Fruit fly (Drosophila melanogaster): ENCODE measurements around the gene Cpr78Cc.
A peak's percentile ranks its signal among the peaks of the same experiment; 100 is the strongest.

Gene Cpr78Cc

dm6 chr3L:21302493-21302892 is 2.1 kb downstream of the Cpr78Cc start:
- no peak for TF ChIP-seq Hr4 (GFP tag; optimal IDR thresholded peaks at IDR 0.05)
- TF ChIP-seq Sox102F (GFP tag; optimal IDR thresholded peaks at IDR 0.05): no peak
- no peak for TF ChIP-seq Gug (GFP tag; IDR thresholded peaks at IDR 0.05)
- TF ChIP-seq fd85E (GFP tag; optimal IDR thresholded peaks at IDR 0.05): no peak
- no peak for TF ChIP-seq Ets96B (tag; optimal IDR thresholded peaks at IDR 0.05)
- TF ChIP-seq CG4318 (GFP tag; optimal IDR thresholded peaks at IDR 0.05): no peak
- TF ChIP-seq CG15336 (GFP tag; IDR thresholded peaks at IDR 0.05): no peak
- no peak for TF ChIP-seq Eip75B (GFP tag; optimal IDR thresholded peaks at IDR 0.05)
- TF ChIP-seq Hr39 (GFP tag; optimal IDR thresholded peaks at IDR 0.05): no peak
- no peak for TF ChIP-seq CG32006 (GFP tag; optimal IDR thresholded peaks at IDR 0.05)
- no peak for TF ChIP-seq CG7368 (GFP tag; optimal IDR thresholded peaks at IDR 0.05)
- no peak for TF ChIP-seq ss (GFP tag; optimal IDR thresholded peaks at IDR 0.05)
- no peak for TF ChIP-seq Sox15 (GFP tag; optimal IDR thresholded peaks at IDR 0.05)
- TF ChIP-seq topi (GFP tag; optimal IDR thresholded peaks at IDR 0.05): no peak
- no peak for TF ChIP-seq CG11762 (GFP tag; optimal IDR thresholded peaks at IDR 0.05; ENCODE audit: insufficient read depth)
- no peak for TF ChIP-seq CG8632 (GFP tag; optimal IDR thresholded peaks at IDR 0.05)
- TF ChIP-seq Sox14 (GFP tag; optimal IDR thresholded peaks at IDR 0.05): no peak
- no peak for TF ChIP-seq Hr38 (GFP tag; optimal IDR thresholded peaks at IDR 0.05)

- TF ChIP-seq CG11294 (GFP tag; IDR thresholded peaks at IDR 0.05) (no peak), Met (GFP tag; optimal IDR thresholded peaks at IDR 0.05) (no peak), CG6276 (GFP tag; optimal IDR thresholded peaks at IDR 0.05) (no peak), CG1621 (tag; optimal IDR thresholded peaks at IDR 0.05) (no peak), Eip93F (GFP tag; optimal IDR thresholded peaks at IDR 0.05) (no peak), Gug (GFP tag; IDR thresholded peaks at IDR 0.05) (no peak), Eip78C (GFP tag) (no peak), dsx (GFP tag; optimal IDR thresholded peaks at IDR 0.05; ENCODE audit: poor library complexity, severe bottlenecking) (no peak), CG10669 (GFP tag; optimal IDR thresholded peaks at IDR 0.05) (no peak), Sox15 (GFP tag; optimal IDR thresholded peaks at IDR 0.05) (no peak), CG34406 (GFP tag; optimal IDR thresholded peaks at IDR 0.05) (no peak), fkh (GFP tag; optimal IDR thresholded peaks at IDR 0.05) (no peak), svp (GFP tag) (no peak), Hr39 (GFP tag; optimal IDR thresholded peaks at IDR 0.05) (no peak), Sox14 (GFP tag; optimal IDR thresholded peaks at IDR 0.05) (no peak), dac (GFP tag; optimal IDR thresholded peaks at IDR 0.05) (no peak), topi (GFP tag; optimal IDR thresholded peaks at IDR 0.05) (no peak), fd85E (GFP tag; optimal IDR thresholded peaks at IDR 0.05) (no peak)
Measured at dm6 chr3L:21303659-21304058, 3.3 kb downstream of the Cpr78Cc start.

- TF ChIP-seq Ets21C (GFP tag; optimal IDR thresholded peaks at IDR 0.05) (peak; percentile 98), pdm3 (GFP tag; optimal IDR thresholded peaks at IDR 0.05) (peak; percentile 99), CG16779 (tag; optimal IDR thresholded peaks at IDR 0.05) (peak; percentile 99), CG31627 (GFP tag; optimal IDR thresholded peaks at IDR 0.05) (peak; percentile 99), Smox (GFP tag; optimal IDR thresholded peaks at IDR 0.05) (peak; percentile 99), CG8119 (GFP tag; IDR thresholded peaks at IDR 0.05) (peak; percentile 99), Sox14 (GFP tag; optimal IDR thresholded peaks at IDR 0.05) (peak; percentile 99), CG15336 (GFP tag; IDR thresholded peaks at IDR 0.05) (peak; percentile 99), ss (GFP tag; optimal IDR thresholded peaks at IDR 0.05) (peak; percentile 99 to 100), CG4318 (GFP tag; optimal IDR thresholded peaks at IDR 0.05) (peak; percentile 96), CG34406 (GFP tag; optimal IDR thresholded peaks at IDR 0.05) (peak; percentile 100), esn (GFP tag; optimal IDR thresholded peaks at IDR 0.05) (peak; percentile 100), vri (GFP tag; optimal IDR thresholded peaks at IDR 0.05) (peak; percentile 99), CG10631 (GFP tag; optimal IDR thresholded peaks at IDR 0.05) (peak; percentile 99), Met (GFP tag; optimal IDR thresholded peaks at IDR 0.05) (peak; percentile 99), CG6792 (GFP tag; optimal IDR thresholded peaks at IDR 0.05) (peak; percentile 99), Eip75B (GFP tag; optimal IDR thresholded peaks at IDR 0.05) (peak; percentile 100), Sox15 (GFP tag; optimal IDR thresholded peaks at IDR 0.05) (peak; percentile 97), cyc (GFP tag; optimal IDR thresholded peaks at IDR 0.05) (peak; percentile 99), CG6854 (GFP tag; optimal IDR thresholded peaks at IDR 0.05) (peak; percentile 99), lz (GFP tag; optimal IDR thresholded peaks at IDR 0.05) (peak; percentile 99), CG11294 (GFP tag; IDR thresholded peaks at IDR 0.05) (peak; percentile 98), Ets96B (tag; optimal IDR thresholded peaks at IDR 0.05) (peak; percentile 100), CG11762 (GFP tag; optimal IDR thresholded peaks at IDR 0.05; ENCODE audit: insufficient read depth) (peak; percentile 99), CG7368 (GFP tag; optimal IDR thresholded peaks at IDR 0.05) (peak; percentile 99), Eip78C (GFP tag) (peak; percentile 100), eg (GFP tag; IDR thresholded peaks at IDR 0.05) (peak; percentile 99), CG6163 (GFP tag; IDR thresholded peaks at IDR 0.05) (peak; percentile 100), fkh (GFP tag; optimal IDR thresholded peaks at IDR 0.05) (peak; percentile 97), acj6 (GFP tag; optimal IDR thresholded peaks at IDR 0.05) (peak; percentile 99), CG3032 (tag; optimal IDR thresholded peaks at IDR 0.05) (peak; percentile 100), CG32006 (GFP tag; optimal IDR thresholded peaks at IDR 0.05) (peak; percentile 99)
Measured at dm6 chr3L:21304400-21304799, 4.0 kb downstream of the Cpr78Cc start, which contains the start of the genes CG11309 and CG7632. Gene CG11309, minus strand, starts transcription at chr3L:21304658. Gene CG7632, plus strand, starts transcription at chr3L:21304697.
